Worm (Caenorhabditis elegans) whole organism, mixed stage, embryonic: ENCODE data around the gene osm-1.

Source experiments
- elt-1 ChIP-seq: sonication (generic microtip); optimal IDR thresholded peaks from 2 replicates; lab custom pipeline; 2017; ENCODE audit warnings: missing genetic modification characterization, mild to moderate bottlenecking, missing compliant biosample characterization, antibody characterized with exemption, moderate library complexity, borderline replicate concordance; ENCODE audit not compliant: insufficient read depth
- mep-1 ChIP-seq: fragments of 150-350 bp; optimal IDR thresholded peaks from 2 replicates; lab custom pipeline; 2017; ENCODE audit warnings: missing biosample characterization, missing genetic modification reagents, missing genetic modification characterization, inconsistent platforms
- nhr-12 ChIP-seq: fragments of 150-350 bp; optimal IDR thresholded peaks from 2 replicates; lab custom pipeline; 2014; ENCODE audit warnings: missing biosample characterization, missing genetic modification characterization
- nhr-237 ChIP-seq: fragments of 150-350 bp; optimal IDR thresholded peaks from 2 replicates; lab custom pipeline; 2014; ENCODE audit warnings: missing biosample characterization, missing genetic modification characterization
- pha-4 ChIP-seq: fragments of 150-350 bp; optimal IDR thresholded peaks from 2 replicates; lab custom pipeline; 2018; ENCODE audit warnings: missing biosample characterization, missing genetic modification reagents, missing genetic modification characterization
- snpc-4 ChIP-seq: fragments of 150-350 bp; optimal IDR thresholded peaks from 2 replicates; lab custom pipeline; 2014; ENCODE audit warnings: missing biosample characterization, missing genetic modification characterization
- unc-62 ChIP-seq: fragments of 150-350 bp; optimal IDR thresholded peaks from 2 replicates; lab custom pipeline; 2014; ENCODE audit warnings: missing biosample characterization, missing genetic modification reagents, missing genetic modification characterization

- TF ChIP-seq elt-1 = no peak
- TF ChIP-seq mep-1 (tag; lab: Kevin White, UChicago) = no peak
- TF ChIP-seq nhr-12 (tag; lab: Kevin White, UChicago) = no peak
- no peak for TF ChIP-seq nhr-237 (tag; lab: Kevin White, UChicago)
- TF ChIP-seq unc-62 (GFP tag; lab: Kevin White, UChicago) = no peak
- TF ChIP-seq snpc-4 = no peak
- no peak for TF ChIP-seq pha-4 (tag; lab: Kevin White, UChicago)
Measured at ce11 chrX:16558117-16558516, 17.6 kb downstream of the osm-1 start, which contains the start of gene K08B5.1.
